Worm (Caenorhabditis elegans): ENCODE results near the gene B0303.11.

- no peak for TF ChIP-seq ama-1 (optimal IDR thresholded peaks at IDR 0.05)
- TF ChIP-seq fkh-10 (GFP tag; optimal IDR thresholded peaks at IDR 0.05), result no peak
- no peak for TF ChIP-seq rnt-1 (tag; optimal IDR thresholded peaks at IDR 0.05)
These were observed 54.2 kb downstream of the B0303.11 start for ce11 chrIII:8656055-8656454.

Measured in whole organism, late embryonic.